Fruit fly (Drosophila melanogaster) whole organism, prepupa: ENCODE measurements around the gene Grasp65.
A peak's percentile ranks its signal among the peaks of the same experiment; 100 is the strongest.

ENCODE experiments used
- CG11902 ChIP-seq: fragments of 200-800 bp; sonication (Bioruptor generic); optimal IDR thresholded peaks from 3 replicates; lab custom pipeline; 2016; ENCODE audit warnings: missing biosample characterization, missing genetic modification characterization
- CG1621 ChIP-seq: fragments of 200-800 bp; sonication (Bioruptor generic); optimal IDR thresholded peaks from 3 replicates; lab custom pipeline; 2018; ENCODE audit warnings: missing biosample characterization, mild to moderate bottlenecking, missing genetic modification characterization
- CG8319 ChIP-seq: fragments of 200-800 bp; sonication (Bioruptor generic); optimal IDR thresholded peaks from 3 replicates; lab custom pipeline; 2016; ENCODE audit warnings: missing biosample characterization, missing genetic modification characterization
- Eip75B ChIP-seq: fragments of 200-800 bp; sonication (Bioruptor generic); optimal IDR thresholded peaks from 3 replicates; lab custom pipeline; 2016; ENCODE audit warnings: missing biosample characterization, missing genetic modification characterization
- Gug ChIP-seq: fragments of 200-800 bp; sonication (Bioruptor generic); IDR thresholded peaks from 2 replicates; pipeline ENCODE4 v1.3.6; 2022; ENCODE audit warnings: missing biosample characterization, missing genetic modification characterization
- Hr39 ChIP-seq: fragments of 200-800 bp; sonication (Bioruptor generic); optimal IDR thresholded peaks from 2 replicates; lab custom pipeline; 2016; ENCODE audit warnings: missing biosample characterization, missing genetic modification characterization
- Sox14 ChIP-seq: fragments of 200-800 bp; sonication (Bioruptor generic); optimal IDR thresholded peaks from 3 replicates; lab custom pipeline; 2016; ENCODE audit warnings: missing biosample characterization, missing genetic modification characterization
- achi ChIP-seq: fragments of 200-800 bp; sonication (Bioruptor generic); optimal IDR thresholded peaks from 3 replicates; lab custom pipeline; 2016; ENCODE audit warnings: missing biosample characterization, missing genetic modification characterization
- acj6 ChIP-seq: fragments of 200-800 bp; sonication (Bioruptor generic); optimal IDR thresholded peaks from 3 replicates; lab custom pipeline; 2016; ENCODE audit warnings: missing biosample characterization, missing genetic modification characterization
- svp ChIP-seq: fragments of 200-800 bp; sonication (Bioruptor generic); peaks from one replicate; lab custom pipeline; 2016; ENCODE audit warnings: missing biosample characterization, missing genetic modification characterization
- vri ChIP-seq: fragments of 200-800 bp; sonication (Bioruptor generic); optimal IDR thresholded peaks from 3 replicates; lab custom pipeline; 2016; ENCODE audit warnings: missing biosample characterization, mild to moderate bottlenecking, missing genetic modification characterization

DNA sequence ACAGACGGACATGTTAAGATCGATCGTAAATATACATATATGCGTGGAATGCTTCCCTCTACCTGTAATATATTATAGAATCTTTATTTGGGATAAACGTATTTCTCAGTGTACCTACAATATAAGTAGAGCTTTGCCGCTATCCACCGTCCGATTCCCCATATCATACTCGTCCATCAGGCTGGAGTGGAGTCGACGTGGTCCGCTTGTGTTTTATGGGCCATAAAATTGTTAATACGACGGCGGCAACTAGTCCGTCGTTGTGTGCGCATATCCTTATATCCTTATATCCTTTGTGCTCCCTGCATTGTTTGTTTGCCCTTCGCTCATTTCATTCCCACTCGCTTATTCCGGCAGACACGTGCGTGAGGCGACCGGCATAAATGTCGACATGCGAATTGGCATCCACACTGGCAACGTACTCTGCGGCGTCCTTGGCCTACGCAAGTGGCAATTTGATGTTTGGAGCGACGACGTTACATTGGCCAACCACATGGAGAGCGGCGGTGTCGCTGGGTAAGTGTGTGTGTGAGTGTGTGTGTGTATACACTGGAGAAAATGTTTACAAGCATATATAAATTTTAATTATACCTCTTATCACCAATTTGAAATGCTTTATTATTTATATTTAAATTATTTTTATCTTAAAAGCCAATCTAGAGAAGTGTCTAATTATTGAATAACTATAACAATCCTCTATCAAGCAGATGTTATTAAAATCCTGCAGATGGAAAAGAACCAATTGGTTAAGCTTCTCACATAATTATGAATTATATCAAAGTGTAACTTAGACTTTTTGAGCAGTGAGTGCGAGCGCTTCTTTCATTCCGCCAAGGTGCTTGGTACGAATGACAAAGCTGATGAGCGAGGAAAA is 44.2 kb downstream of the Grasp65 start:
- no peak for TF ChIP-seq Gug
- TF ChIP-seq Eip75B (GFP tag; lab: Kevin White, UChicago) = no peak
- no peak for TF ChIP-seq CG8319 (GFP tag; lab: Kevin White, UChicago)
- TF ChIP-seq achi (GFP tag; lab: Kevin White, UChicago) = no peak
- peak; percentile 52 for TF ChIP-seq svp (GFP tag; lab: Kevin White, UChicago)
- no peak for TF ChIP-seq Sox14 (GFP tag; lab: Kevin White, UChicago)
- TF ChIP-seq acj6 (GFP tag; lab: Kevin White, UChicago) = no peak
- no peak for TF ChIP-seq CG11902 (GFP tag; lab: Kevin White, UChicago)
- TF ChIP-seq CG1621 (tag; lab: Kevin White, UChicago) = no peak
- TF ChIP-seq Hr39 (GFP tag; lab: Kevin White, UChicago) = no peak
- TF ChIP-seq vri (GFP tag; lab: Kevin White, UChicago) = no peak
